Worm (Caenorhabditis elegans) whole organism, L2 larva: ENCODE measurements around the gene gpx-5.

Source experiments
- elt-3 ChIP-seq: sonication (generic microtip); optimal IDR thresholded peaks from 2 replicates; lab custom pipeline; 2017; ENCODE audit warnings: missing biosample characterization, missing genetic modification characterization
- mdl-1 ChIP-seq, 2 experiments: fragments of 150-350 bp in 1 of 2; sonication (generic microtip) in 1 of 2; optimal IDR thresholded peaks; 2 replicates each; lab custom pipeline; 2017; ENCODE audit warnings: missing biosample characterization in 2 of 2, missing genetic modification characterization in 2 of 2
- sma-3 ChIP-seq: sonication (generic microtip); optimal IDR thresholded peaks from 2 replicates; lab custom pipeline; 2016; ENCODE audit warnings: missing genetic modification reagents, missing genetic modification characterization, missing compliant biosample characterization
- zag-1 ChIP-seq: fragments of 150-350 bp; optimal IDR thresholded peaks from 2 replicates; lab custom pipeline; 2014; ENCODE audit warnings: missing biosample characterization, missing genetic modification characterization
- ztf-4 ChIP-seq: fragments of 150-350 bp; optimal IDR thresholded peaks from 2 replicates; lab custom pipeline; 2014; ENCODE audit warnings: missing biosample characterization, missing genetic modification characterization

DNA sequence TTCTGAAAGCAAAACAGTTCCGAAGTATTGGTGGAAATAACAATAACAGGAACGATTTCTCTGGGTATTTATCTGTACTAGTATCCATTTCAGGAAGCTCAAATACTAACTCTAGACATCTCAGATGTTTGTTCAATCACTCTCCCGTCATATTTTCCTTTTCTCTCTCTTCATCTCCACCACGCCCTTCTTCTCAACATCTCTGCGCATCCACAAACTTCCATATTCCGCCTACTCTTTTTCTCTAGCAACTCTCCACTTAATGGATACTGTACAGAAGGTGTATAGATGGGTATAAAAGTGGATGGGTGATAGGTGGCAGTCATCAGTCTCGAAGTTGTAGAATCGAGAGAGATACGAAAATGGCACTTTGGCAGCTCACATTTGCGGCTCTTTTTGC, at the start of gene gpx-5:
- TF ChIP-seq sma-3 (GFP tag; lab: Kevin White, UChicago) (peak; percentile 47), ztf-4 (tag; lab: Kevin White, UChicago) (no peak), zag-1 (tag; lab: Kevin White, UChicago) (no peak), mdl-1 (tag; optimal IDR thresholded peaks at IDR 0.05; lab: Kevin White, UChicago) (no peak), elt-3 (tag; lab: Kevin White, UChicago) (no peak)
